Worm (Caenorhabditis elegans): ENCODE measurements around the gene metl-6.

DNA sequence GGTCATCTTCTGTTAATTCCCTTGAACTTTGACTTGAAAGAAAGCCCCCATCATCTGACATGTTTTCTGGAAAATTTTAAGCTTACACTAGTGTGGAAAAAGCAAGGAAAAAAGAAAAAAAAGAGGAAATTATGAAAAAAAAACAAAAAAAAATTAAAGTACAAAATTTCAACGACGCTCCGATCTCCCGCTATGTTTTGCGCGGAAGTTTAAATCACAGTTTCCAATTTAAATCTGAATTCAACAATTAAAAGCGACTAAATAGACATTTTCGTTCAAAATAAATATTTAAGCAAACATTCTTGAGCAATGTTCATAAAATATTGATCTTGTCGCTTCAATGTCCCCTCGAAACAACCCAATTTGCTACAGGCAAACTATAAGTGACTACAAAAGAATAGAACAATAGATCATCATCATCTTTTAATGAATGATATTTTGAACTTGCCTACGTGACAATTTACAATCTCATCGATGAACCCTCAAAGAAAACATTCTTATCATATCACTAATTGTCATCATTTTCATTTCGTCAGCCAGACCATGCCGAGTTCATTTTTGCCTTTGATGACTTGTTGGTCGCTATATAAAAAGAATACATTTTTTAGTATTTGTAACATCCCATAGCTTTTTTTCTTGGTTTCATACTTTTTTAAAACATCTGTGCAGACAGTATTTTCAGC lies at the start of gene metl-6, which contains the start of gene nit-1:
- TF ChIP-seq unc-62 (GFP tag; optimal IDR thresholded peaks at IDR 0.05): no peak
- no peak for TF ChIP-seq sma-3 (GFP tag; optimal IDR thresholded peaks at IDR 0.05)
